Worm (Caenorhabditis elegans) whole organism, mixed stage, embryonic: ENCODE results near the gene F53C11.5.

ENCODE experiments used
- M03D4.4 ChIP-seq: sonication (generic microtip); optimal IDR thresholded peaks from 2 replicates; lab custom pipeline; 2017; ENCODE audit warnings: mild to moderate bottlenecking, missing genetic modification characterization, missing compliant biosample characterization
- bed-3 ChIP-seq: fragments of 200-800 bp; sonication (Bioruptor generic); optimal IDR thresholded peaks from 3 replicates; lab custom pipeline; 2018; ENCODE audit warnings: mild to moderate bottlenecking, missing genetic modification characterization, moderate library complexity, missing compliant biosample characterization
- blmp-1 ChIP-seq: fragments of 150-350 bp; optimal IDR thresholded peaks from 2 replicates; lab custom pipeline; 2014; ENCODE audit warnings: missing biosample characterization, missing genetic modification characterization
- ceh-39 ChIP-seq: fragments of 150-350 bp; optimal IDR thresholded peaks from 2 replicates; lab custom pipeline; 2014; ENCODE audit warnings: missing biosample characterization, missing genetic modification characterization
- ceh-43 ChIP-seq: fragments of 200-800 bp; sonication (Bioruptor generic); optimal IDR thresholded peaks from 2 replicates; lab custom pipeline; 2018; ENCODE audit warnings: mild to moderate bottlenecking, missing genetic modification characterization, moderate library complexity, missing compliant biosample characterization
- ceh-83 ChIP-seq: fragments of 200-800 bp; sonication (Bioruptor generic); optimal IDR thresholded peaks from 2 replicates; lab custom pipeline; 2018; ENCODE audit warnings: mild to moderate bottlenecking, missing genetic modification characterization, missing compliant biosample characterization
- ces-1 ChIP-seq: fragments of 150-350 bp; optimal IDR thresholded peaks from 2 replicates; lab custom pipeline; 2014; ENCODE audit warnings: missing biosample characterization, missing genetic modification reagents, missing genetic modification characterization
- cnd-1 ChIP-seq: fragments of 200-800 bp; sonication (Bioruptor generic); optimal IDR thresholded peaks from 2 replicates; lab custom pipeline; 2018; ENCODE audit warnings: mild to moderate bottlenecking, missing genetic modification characterization, missing compliant biosample characterization
- drap-1 ChIP-seq: fragments of 200-800 bp; sonication (Bioruptor generic); optimal IDR thresholded peaks from 3 replicates; lab custom pipeline; 2018; ENCODE audit warnings: mild to moderate bottlenecking, missing genetic modification characterization, missing compliant biosample characterization
- elt-1 ChIP-seq: sonication (generic microtip); optimal IDR thresholded peaks from 2 replicates; lab custom pipeline; 2017; ENCODE audit warnings: missing genetic modification characterization, mild to moderate bottlenecking, missing compliant biosample characterization, antibody characterized with exemption, moderate library complexity, borderline replicate concordance; ENCODE audit not compliant: insufficient read depth
- elt-3 ChIP-seq: fragments of 150-350 bp; optimal IDR thresholded peaks from 2 replicates; lab custom pipeline; 2014; ENCODE audit warnings: missing biosample characterization, missing genetic modification characterization
- flh-1 ChIP-seq: fragments of 200-800 bp; sonication (Bioruptor generic); optimal IDR thresholded peaks from 2 replicates; lab custom pipeline; 2018; ENCODE audit warnings: mild to moderate bottlenecking, missing genetic modification characterization, moderate library complexity, missing compliant biosample characterization
- ham-2 ChIP-seq: fragments of 200-800 bp; sonication (Bioruptor generic); optimal IDR thresholded peaks from 2 replicates; lab custom pipeline; 2018; ENCODE audit warnings: mild to moderate bottlenecking, missing genetic modification characterization, missing compliant biosample characterization
- hlh-1 ChIP-seq: fragments of 150-350 bp; optimal IDR thresholded peaks from 2 replicates; lab custom pipeline; 2014; ENCODE audit warnings: missing biosample characterization, missing genetic modification reagents, missing genetic modification characterization
- lin-13 ChIP-seq: fragments of 150-350 bp; optimal IDR thresholded peaks from 2 replicates; lab custom pipeline; 2014; ENCODE audit warnings: missing biosample characterization, missing genetic modification characterization
- lin-32 ChIP-seq: fragments of 200-800 bp; sonication (Bioruptor generic); optimal IDR thresholded peaks from 2 replicates; lab custom pipeline; 2018; ENCODE audit warnings: mild to moderate bottlenecking, missing genetic modification characterization, missing compliant biosample characterization
- lsy-2 ChIP-seq: fragments of 150-350 bp; optimal IDR thresholded peaks from 2 replicates; lab custom pipeline; 2014; ENCODE audit warnings: missing biosample characterization, missing genetic modification characterization
- mab-5 ChIP-seq: fragments of 150-350 bp; optimal IDR thresholded peaks from 2 replicates; lab custom pipeline; 2014; ENCODE audit warnings: missing biosample characterization, missing genetic modification characterization
- mep-1 ChIP-seq: fragments of 150-350 bp; optimal IDR thresholded peaks from 2 replicates; lab custom pipeline; 2017; ENCODE audit warnings: missing biosample characterization, missing genetic modification reagents, missing genetic modification characterization, inconsistent platforms
- mls-2 ChIP-seq: sonication (generic microtip); optimal IDR thresholded peaks from 2 replicates; lab custom pipeline; 2016; ENCODE audit warnings: mild to moderate bottlenecking, missing genetic modification characterization, moderate library complexity, missing compliant biosample characterization
- nhr-12 ChIP-seq: fragments of 150-350 bp; optimal IDR thresholded peaks from 2 replicates; lab custom pipeline; 2014; ENCODE audit warnings: missing biosample characterization, missing genetic modification characterization
- nhr-2 ChIP-seq: fragments of 150-350 bp; optimal IDR thresholded peaks from 2 replicates; lab custom pipeline; 2014; ENCODE audit warnings: missing biosample characterization, missing genetic modification characterization
- nhr-237 ChIP-seq: fragments of 150-350 bp; optimal IDR thresholded peaks from 2 replicates; lab custom pipeline; 2014; ENCODE audit warnings: missing biosample characterization, missing genetic modification characterization
- nhr-28 ChIP-seq: fragments of 150-350 bp; optimal IDR thresholded peaks from 2 replicates; lab custom pipeline; 2014; ENCODE audit warnings: missing biosample characterization, missing genetic modification characterization
- nhr-76 ChIP-seq: sonication (generic microtip); optimal IDR thresholded peaks from 2 replicates; lab custom pipeline; 2017; ENCODE audit warnings: missing biosample characterization, missing genetic modification characterization
- pha-4 ChIP-seq: fragments of 150-350 bp; optimal IDR thresholded peaks from 2 replicates; lab custom pipeline; 2018; ENCODE audit warnings: missing biosample characterization, missing genetic modification reagents, missing genetic modification characterization
- sem-2 ChIP-seq: fragments of 200-800 bp; sonication (Bioruptor generic); optimal IDR thresholded peaks from 2 replicates; lab custom pipeline; 2018; ENCODE audit warnings: mild to moderate bottlenecking, missing genetic modification characterization, missing compliant biosample characterization
- snpc-4 ChIP-seq: fragments of 150-350 bp; optimal IDR thresholded peaks from 2 replicates; lab custom pipeline; 2014; ENCODE audit warnings: missing biosample characterization, missing genetic modification characterization
- sptf-1 ChIP-seq: sonication (generic microtip); optimal IDR thresholded peaks from 2 replicates; lab custom pipeline; 2017; ENCODE audit warnings: mild to moderate bottlenecking, missing genetic modification characterization, moderate library complexity, missing compliant biosample characterization
- tbx-8 ChIP-seq: fragments of 200-800 bp; sonication (Bioruptor generic); optimal IDR thresholded peaks from 2 replicates; lab custom pipeline; 2018; ENCODE audit warnings: mild to moderate bottlenecking, missing genetic modification characterization, moderate library complexity, missing compliant biosample characterization
- unc-120 ChIP-seq: sonication (generic microtip); optimal IDR thresholded peaks from 2 replicates; lab custom pipeline; 2017; ENCODE audit warnings: missing genetic modification characterization, missing compliant biosample characterization; ENCODE audit not compliant: poor library complexity, severe bottlenecking
- unc-39 ChIP-seq: fragments of 150-350 bp; optimal IDR thresholded peaks from 2 replicates; lab custom pipeline; 2014; ENCODE audit warnings: missing biosample characterization, missing genetic modification characterization
- unc-62 ChIP-seq: fragments of 150-350 bp; optimal IDR thresholded peaks from 2 replicates; lab custom pipeline; 2014; ENCODE audit warnings: missing biosample characterization, missing genetic modification reagents, missing genetic modification characterization
- zip-8 ChIP-seq: fragments of 150-350 bp; optimal IDR thresholded peaks from 2 replicates; lab custom pipeline; 2014; ENCODE audit warnings: missing biosample characterization, missing genetic modification characterization
- ztf-11 ChIP-seq: fragments of 150-350 bp; optimal IDR thresholded peaks from 2 replicates; lab custom pipeline; 2014; ENCODE audit warnings: missing biosample characterization, missing genetic modification characterization

Gene F53C11.5

ce11 chrV:13808462-13808867 is 21.1 kb downstream of the F53C11.5 start:
- peak; percentile 76 for TF ChIP-seq nhr-2 (tag; lab: Kevin White, UChicago)
- no peak for TF ChIP-seq ztf-11 (tag; lab: Kevin White, UChicago)
- TF ChIP-seq hlh-1 (tag; lab: Kevin White, UChicago): peak; percentile 80
- TF ChIP-seq cnd-1 (tag; lab: Kevin White, UChicago): peak; percentile 69
- no peak for TF ChIP-seq elt-3 (tag; lab: Kevin White, UChicago)
- no peak for TF ChIP-seq nhr-12
- TF ChIP-seq ces-1 (GFP tag; lab: Kevin White, UChicago): peak; percentile 43
- TF ChIP-seq drap-1: peak; percentile 9
- peak; percentile 75 for TF ChIP-seq mls-2 (tag; lab: Kevin White, UChicago)
- TF ChIP-seq unc-120 (tag; lab: Kevin White, UChicago): peak; percentile 74
- TF ChIP-seq lin-13: peak; percentile 15
- TF ChIP-seq unc-62 (GFP tag; lab: Kevin White, UChicago): peak; percentile 56
- TF ChIP-seq lin-32 (GFP tag; lab: Kevin White, UChicago): no peak
- TF ChIP-seq mep-1 (tag; lab: Kevin White, UChicago): peak; percentile 74
- TF ChIP-seq nhr-28 (tag; lab: Kevin White, UChicago): no peak
- peak; percentile 64 for TF ChIP-seq pha-4 (tag; lab: Kevin White, UChicago)
- TF ChIP-seq nhr-237 (tag; lab: Kevin White, UChicago): no peak
- TF ChIP-seq lsy-2: peak; percentile 16
- TF ChIP-seq mab-5 (tag; lab: Kevin White, UChicago): no peak
- no peak for TF ChIP-seq ceh-43 (GFP tag; lab: Kevin White, UChicago)
- peak; percentile 3 for TF ChIP-seq zip-8
- peak; percentile 53 for TF ChIP-seq sptf-1 (tag; lab: Kevin White, UChicago)
- TF ChIP-seq elt-1 (tag; lab: Kevin White, UChicago): no peak
- peak; percentile 45 for TF ChIP-seq M03D4.4 (tag; lab: Kevin White, UChicago)
- no peak for TF ChIP-seq flh-1 (GFP tag; lab: Kevin White, UChicago)
- no peak for TF ChIP-seq blmp-1 (tag; lab: Kevin White, UChicago)
- no peak for TF ChIP-seq bed-3 (GFP tag; lab: Kevin White, UChicago)
- no peak for TF ChIP-seq tbx-8 (GFP tag; lab: Kevin White, UChicago)
- no peak for TF ChIP-seq nhr-76
- no peak for TF ChIP-seq sem-2 (GFP tag; lab: Kevin White, UChicago)
- TF ChIP-seq ham-2 (GFP tag; lab: Kevin White, UChicago): peak; percentile 96
- TF ChIP-seq snpc-4 (tag; lab: Kevin White, UChicago): no peak
- no peak for TF ChIP-seq ceh-83 (GFP tag; lab: Kevin White, UChicago)
- peak; percentile 78 for TF ChIP-seq ceh-39 (tag; lab: Kevin White, UChicago)
- no peak for TF ChIP-seq unc-39 (tag; lab: Kevin White, UChicago)
- TF ChIP-seq, all 35 proteins: peak for 17

- no peak for TF ChIP-seq M03D4.4 (tag; lab: Kevin White, UChicago)
- TF ChIP-seq mab-5 (tag; lab: Kevin White, UChicago): no peak
- TF ChIP-seq ces-1 (GFP tag; lab: Kevin White, UChicago): peak; percentile 89
- TF ChIP-seq snpc-4 (tag; lab: Kevin White, UChicago): no peak
- no peak for TF ChIP-seq ceh-83 (GFP tag; lab: Kevin White, UChicago)
- TF ChIP-seq nhr-237 (tag; lab: Kevin White, UChicago): no peak
Measured at ce11 chrV:13812330-13812729, 25.0 kb downstream of the F53C11.5 start.

DNA sequence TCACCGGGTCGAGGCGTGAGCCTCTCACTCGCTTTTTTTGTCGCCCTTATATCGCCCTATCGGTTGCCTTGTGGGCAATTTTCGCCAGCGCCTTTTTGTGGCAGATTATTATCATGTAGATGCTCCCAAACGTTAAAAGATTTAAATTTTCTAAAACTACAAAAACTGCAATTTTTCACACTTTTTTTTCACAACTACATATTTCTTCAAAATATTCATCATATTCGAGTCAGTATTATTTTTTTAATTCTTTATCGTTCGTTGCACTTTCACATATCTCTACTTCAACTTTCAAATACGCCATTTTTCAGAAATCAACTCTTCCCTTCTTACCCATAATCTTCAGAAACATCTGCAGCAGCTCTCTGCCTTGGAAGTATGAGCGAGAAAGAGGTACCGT is 25.6 kb downstream of the F53C11.5 start, which contains the start of gene ceh-24:
Gene ceh-24, plus strand, starts transcription at position 301 of the 400 bp plus-strand sequence.
- TF ChIP-seq pha-4 (tag; lab: Kevin White, UChicago): no peak

ce11 chrV:13816877-13817276 is 29.5 kb downstream of the F53C11.5 start, which contains the start of gene F55B12.2:
F55B12.2 (minus strand) TSS chrV:13816977.
- TF ChIP-seq mep-1 (tag; lab: Kevin White, UChicago) (no peak), nhr-76 (no peak), lsy-2 (no peak), ham-2 (GFP tag; lab: Kevin White, UChicago) (no peak), lin-13 (no peak), blmp-1 (tag; lab: Kevin White, UChicago) (no peak), unc-120 (tag; lab: Kevin White, UChicago) (no peak)
